Fruit fly (Drosophila melanogaster): Measurements from ENCODE around the gene PH4alphaNE2.

DNA sequence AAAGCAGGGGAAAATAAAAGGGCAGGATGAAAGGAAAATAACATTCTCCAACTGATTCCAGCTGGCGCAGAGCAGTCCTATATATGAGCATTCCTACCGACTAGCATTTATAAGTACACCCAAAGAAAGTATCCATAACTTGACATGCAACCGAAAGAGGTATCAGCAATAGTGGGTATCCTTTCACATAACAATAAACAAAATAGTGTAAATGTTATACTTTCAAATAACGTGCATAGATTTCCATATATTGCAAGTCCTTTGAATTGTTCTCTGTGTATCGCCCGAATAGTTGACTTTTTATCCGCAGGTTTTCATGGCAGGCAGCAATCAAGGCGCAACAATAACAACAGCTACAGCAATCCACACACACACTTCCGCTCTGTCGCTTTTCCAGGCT is 38.0 kb upstream of the PH4alphaNE2 start:
- TF ChIP-seq Snoo (tag; optimal IDR thresholded peaks at IDR 0.05) (no peak), CG17806 (tag; optimal IDR thresholded peaks at IDR 0.05) (no peak), EcR (GFP tag; optimal IDR thresholded peaks at IDR 0.05) (no peak), Pif1B (GFP tag; optimal IDR thresholded peaks at IDR 0.05) (no peak), CG34367 (tag; optimal IDR thresholded peaks at IDR 0.05) (no peak)

All from whole organism, pupa.